Fruit fly (Drosophila melanogaster) whole organism, prepupa: ENCODE measurements around the gene CG11345.

Experiments used
- CG34406 ChIP-seq: fragments of 200-800 bp; sonication (Bioruptor generic); optimal IDR thresholded peaks from 3 replicates; lab custom pipeline; 2016; ENCODE audit warnings: missing biosample characterization, missing genetic modification characterization
- CG4318 ChIP-seq: fragments of 200-800 bp; sonication (Bioruptor generic); optimal IDR thresholded peaks from 3 replicates; lab custom pipeline; 2017; ENCODE audit warnings: missing biosample characterization, mild to moderate bottlenecking, missing genetic modification characterization
- Eip93F ChIP-seq: fragments of 200-800 bp; sonication (Bioruptor generic); optimal IDR thresholded peaks from 2 replicates; lab custom pipeline; 2016; ENCODE audit warnings: missing biosample characterization, mild to moderate bottlenecking, missing genetic modification characterization
- Gug ChIP-seq: fragments of 200-800 bp; sonication (Bioruptor generic); IDR thresholded peaks from 2 replicates; pipeline ENCODE4 v1.3.6; 2022; ENCODE audit warnings: missing biosample characterization, missing genetic modification characterization
- Met ChIP-seq: fragments of 200-800 bp; sonication (Bioruptor generic); optimal IDR thresholded peaks from 3 replicates; lab custom pipeline; 2016; ENCODE audit warnings: missing biosample characterization, missing genetic modification characterization
- OdsH ChIP-seq: fragments of 200-800 bp; sonication (Bioruptor generic); optimal IDR thresholded peaks from 3 replicates; lab custom pipeline; 2016; ENCODE audit warnings: missing biosample characterization, missing genetic modification characterization
- Sox102F ChIP-seq: fragments of 200-800 bp; sonication (Bioruptor generic); optimal IDR thresholded peaks from 2 replicates; lab custom pipeline; 2016; ENCODE audit warnings: missing biosample characterization, mild to moderate bottlenecking, missing genetic modification characterization
- Sox14 ChIP-seq: fragments of 200-800 bp; sonication (Bioruptor generic); optimal IDR thresholded peaks from 3 replicates; lab custom pipeline; 2016; ENCODE audit warnings: missing biosample characterization, missing genetic modification characterization
- fd85E ChIP-seq: fragments of 200-800 bp; sonication (Bioruptor generic); optimal IDR thresholded peaks from 3 replicates; lab custom pipeline; 2016; ENCODE audit warnings: missing biosample characterization, missing genetic modification characterization
- ss ChIP-seq, 2 experiments: fragments of 200-800 bp; sonication (Bioruptor generic); optimal IDR thresholded peaks; 2 replicates in 1 of 2; 3 replicates in 1 of 2; lab custom pipeline; 2017 to 2018; ENCODE audit warnings: mild to moderate bottlenecking in 2 of 2, missing biosample characterization in 2 of 2, missing genetic modification characterization in 2 of 2, moderate library complexity in 1 of 2

DNA sequence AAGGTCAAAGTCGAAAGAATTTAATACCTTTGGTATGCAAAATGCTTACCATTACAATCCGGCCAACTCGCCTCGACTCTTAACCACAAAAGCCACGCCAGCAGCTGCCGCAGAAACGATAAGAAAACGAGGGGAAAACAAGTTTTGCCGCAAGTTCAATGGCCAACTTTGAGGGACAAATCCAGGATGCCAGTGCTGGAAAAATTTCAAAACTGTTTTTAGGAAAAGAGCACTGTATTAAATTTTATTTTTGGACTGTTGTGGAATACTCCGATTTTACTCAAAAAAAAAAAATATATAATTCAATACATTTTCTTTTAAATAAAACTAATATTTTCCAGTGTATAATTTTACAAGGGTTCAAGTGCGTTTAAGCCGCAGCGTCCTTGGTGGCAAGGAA is 36.6 kb upstream of the CG11345 start:
- TF ChIP-seq ss (GFP tag; optimal IDR thresholded peaks at IDR 0.05; lab: Kevin White, UChicago) (peak; percentile 92 to 94), Met (GFP tag; lab: Kevin White, UChicago) (peak; percentile 79), Eip93F (GFP tag; lab: Kevin White, UChicago) (peak; percentile 24), Sox14 (GFP tag; lab: Kevin White, UChicago) (peak; percentile 60), CG34406 (GFP tag; lab: Kevin White, UChicago) (peak; percentile 84), CG4318 (GFP tag; lab: Kevin White, UChicago) (no peak), Gug (GFP tag; lab: Robert Waterston, UW) (no peak), Sox102F (GFP tag; lab: Kevin White, UChicago) (peak; percentile 78), fd85E (GFP tag; lab: Kevin White, UChicago) (no peak), OdsH (GFP tag; lab: Kevin White, UChicago) (peak; percentile 80)
